Fruit fly (Drosophila melanogaster) whole organism, embryonic: ENCODE data around the gene CG3337.

Experiments used
- CG12942 ChIP-seq: fragments of 200-800 bp; sonication (Bioruptor generic); optimal IDR thresholded peaks from 3 replicates; lab custom pipeline; 2016; ENCODE audit warnings: missing biosample characterization, missing genetic modification characterization
- CG6683 ChIP-seq: fragments of 200-800 bp; sonication (Bioruptor generic); optimal IDR thresholded peaks from 2 replicates; lab custom pipeline; 2017; ENCODE audit warnings: missing biosample characterization, mild to moderate bottlenecking, missing genetic modification characterization, missing genetic modification reagents
- Oaz ChIP-seq: fragments of 200-800 bp; sonication (Bioruptor generic); IDR thresholded peaks from 2 replicates; pipeline ENCODE4 v1.3.6; 2022; ENCODE audit warnings: missing biosample characterization, missing genetic modification characterization

DNA sequence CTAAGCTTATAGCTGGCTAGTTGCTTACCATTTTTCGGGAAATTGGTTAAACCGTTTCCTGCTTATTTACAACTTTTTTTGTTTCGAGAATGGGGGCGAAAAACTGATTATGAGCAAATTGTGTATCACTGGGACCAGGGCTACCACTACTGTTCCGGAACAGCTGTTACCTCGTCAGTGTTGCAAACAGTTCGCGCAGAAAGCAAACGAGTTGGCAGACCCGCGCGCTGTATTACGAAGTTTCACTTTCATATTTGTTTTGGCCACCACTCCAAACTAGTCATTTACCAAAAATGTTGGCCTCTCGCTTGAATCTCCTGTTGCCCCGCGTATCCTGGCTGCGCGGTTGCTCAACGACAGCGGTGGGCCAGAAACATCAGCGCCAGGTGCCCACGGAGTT is 46.5 kb upstream of the CG3337 start, which contains the start of the genes AP-2sigma and Idi:
- TF ChIP-seq CG12942 (GFP tag; lab: Kevin White, UChicago) (no peak), CG6683 (GFP tag; lab: Kevin White, UChicago) (no peak), Oaz (no peak)
